Worm (Caenorhabditis elegans) whole organism, L1 larva: ENCODE results near the gene skr-20.

ENCODE experiments used
- ceh-82 ChIP-seq, 3 experiments: fragments of 150-350 bp in 1 of 3; sonication (generic microtip) in 2 of 3; optimal IDR thresholded peaks; 2 replicates each; lab custom pipeline; 2014 to 2017; ENCODE audit warnings: missing biosample characterization in 3 of 3, missing genetic modification characterization in 3 of 3
- lin-39 ChIP-seq: fragments of 150-350 bp; optimal IDR thresholded peaks from 2 replicates; lab custom pipeline; 2014; ENCODE audit warnings: missing biosample characterization, missing genetic modification reagents, missing genetic modification characterization
- mep-1 ChIP-seq: fragments of 150-350 bp; optimal IDR thresholded peaks from 2 replicates; lab custom pipeline; 2014; ENCODE audit warnings: missing biosample characterization, missing genetic modification characterization
- unc-86 ChIP-seq: sonication (generic microtip); optimal IDR thresholded peaks from 2 replicates; lab custom pipeline; 2016; ENCODE audit warnings: missing genetic modification characterization, missing compliant biosample characterization

DNA sequence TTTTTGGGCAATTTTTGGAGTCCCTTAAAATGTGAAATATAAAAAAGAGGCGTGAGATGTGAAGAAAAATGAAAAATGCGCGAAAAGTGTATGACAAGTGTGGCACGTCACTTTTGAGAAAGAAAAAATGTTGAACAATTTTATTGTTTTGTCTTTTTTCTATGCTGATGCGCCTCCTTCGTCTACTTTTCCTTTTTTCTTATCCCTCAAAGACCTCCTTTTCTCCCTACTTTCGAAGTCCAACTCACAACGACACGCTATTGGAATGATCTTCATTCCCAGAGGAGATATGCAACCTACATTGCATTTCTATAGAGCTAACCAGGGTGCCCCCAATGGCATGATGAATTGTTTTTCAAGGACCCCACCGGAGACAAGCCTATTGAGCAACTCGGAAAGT is 17.3 kb downstream of the skr-20 start:
- no peak for TF ChIP-seq ceh-82 (tag; optimal IDR thresholded peaks at IDR 0.05; lab: Kevin White, UChicago)
- TF ChIP-seq unc-86 (tag; lab: Kevin White, UChicago), result no peak
- no peak for TF ChIP-seq lin-39 (tag; lab: Kevin White, UChicago)
- no peak for TF ChIP-seq mep-1 (tag; lab: Kevin White, UChicago)
